In the genomic region with DNA sequence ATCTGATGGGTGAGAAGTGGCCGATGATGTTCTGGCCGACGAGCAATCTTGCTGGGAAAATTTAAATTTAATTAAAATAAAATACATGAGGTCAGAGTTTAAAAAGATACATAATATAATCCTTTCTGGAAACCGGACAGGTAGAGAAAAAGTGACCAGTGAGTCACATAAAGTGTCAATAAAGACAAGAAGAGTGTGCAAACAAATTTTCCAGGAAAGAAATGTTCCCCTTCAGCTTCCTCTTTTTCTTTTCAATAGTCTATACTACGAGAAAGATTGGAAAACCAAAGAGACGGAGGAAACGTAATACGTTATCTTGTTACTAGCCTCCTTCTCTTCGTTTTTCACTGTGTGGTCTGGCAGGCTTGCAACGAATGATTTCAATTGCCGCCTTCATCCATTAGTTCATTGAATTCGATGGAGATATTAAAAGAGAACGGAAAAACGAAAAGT, we compare ENCODE assay signal across 6 worm cellular contexts.
TF ChIP-seq lines count a peak whose summit lies in the region.

A gene (minus strand): TSS at position 51 of the 453 bp plus-strand sequence.

TF ChIP-seq in whole organism, L1 larva, 84 proteins besides CTCF, POLR2A, EP300 and RAD21 (continues in another document):
- TF ChIP-seq lsy-2 (tag; optimal IDR thresholded peaks at IDR 0.05; lab: Kevin White, UChicago) (peak in 1 of 2 experiments; percentile 33), nhr-84 (tag; optimal IDR thresholded peaks at IDR 0.05; lab: Kevin White, UChicago) (no peak), zag-1 (tag; optimal IDR thresholded peaks at IDR 0.05; lab: Kevin White, UChicago) (no peak), lin-39 (tag; optimal IDR thresholded peaks at IDR 0.05; lab: Kevin White, UChicago) (no peak), sup-37 (GFP tag; optimal IDR thresholded peaks at IDR 0.05; lab: Kevin White, UChicago) (no peak), aly-2 (tag; optimal IDR thresholded peaks at IDR 0.05; lab: Kevin White, UChicago) (no peak), ceh-63 (GFP tag; optimal IDR thresholded peaks at IDR 0.05; lab: Kevin White, UChicago) (no peak), nhr-47 (tag; optimal IDR thresholded peaks at IDR 0.05; lab: Kevin White, UChicago) (no peak), vab-15 (tag; optimal IDR thresholded peaks at IDR 0.05; lab: Kevin White, UChicago) (no peak), egl-27 (tag; optimal IDR thresholded peaks at IDR 0.05; lab: Kevin White, UChicago) (no peak), lin-14 (GFP tag; optimal IDR thresholded peaks at IDR 0.05; lab: Kevin White, UChicago) (peak; percentile 64), nhr-85 (tag; lab: Kevin White, UChicago) (no peak), dpl-1 (GFP tag; optimal IDR thresholded peaks at IDR 0.05; lab: Kevin White, UChicago) (no peak), mep-1 (tag; optimal IDR thresholded peaks at IDR 0.05; lab: Kevin White, UChicago) (no peak), isw-1 (GFP tag; IDR thresholded peaks at IDR 0.05; lab: Robert Waterston, UW) (no peak)

TF ChIP-seq in whole organism, L2 larva, 48 proteins besides CTCF, POLR2A, EP300 and RAD21:
- no peak for TF ChIP-seq fos-1 (tag; optimal IDR thresholded peaks at IDR 0.05; lab: Kevin White, UChicago)
- no peak for TF ChIP-seq nhr-25 (tag; optimal IDR thresholded peaks at IDR 0.05; lab: Kevin White, UChicago)
- no peak for TF ChIP-seq crh-2 (tag; optimal IDR thresholded peaks at IDR 0.05; lab: Kevin White, UChicago)
- no peak for TF ChIP-seq aly-2 (tag; optimal IDR thresholded peaks at IDR 0.05; lab: Kevin White, UChicago)
- TF ChIP-seq ztf-1 (GFP tag; conservative IDR thresholded peaks at IDR 0.05; lab: Robert Waterston, UW), result no peak
- TF ChIP-seq nhr-21 (tag; optimal IDR thresholded peaks at IDR 0.05; lab: Kevin White, UChicago), result no peak
- TF ChIP-seq sma-9 (GFP tag; optimal IDR thresholded peaks at IDR 0.05; lab: Kevin White, UChicago), result no peak
- no peak for TF ChIP-seq sma-9 (tag; optimal IDR thresholded peaks at IDR 0.05; lab: Kevin White, UChicago)
- no peak for TF ChIP-seq sem-4 (tag; optimal IDR thresholded peaks at IDR 0.05; lab: Kevin White, UChicago)
- peak; percentile 51 for TF ChIP-seq F13H6.1 (tag; optimal IDR thresholded peaks at IDR 0.05; lab: Kevin White, UChicago)
- TF ChIP-seq lin-13 (GFP tag; optimal IDR thresholded peaks at IDR 0.05; lab: Kevin White, UChicago), result peak; percentile 23
- peak; percentile 2 for TF ChIP-seq C34F6.9 (tag; optimal IDR thresholded peaks at IDR 0.05; lab: Kevin White, UChicago)

TF ChIP-seq in whole organism, L3 larva, 47 proteins besides CTCF, POLR2A, EP300 and RAD21:
- TF ChIP-seq elt-2 (tag; optimal IDR thresholded peaks at IDR 0.05; lab: Kevin White, UChicago), result no peak
- peak; percentile 63 for TF ChIP-seq pha-4 (tag; optimal IDR thresholded peaks at IDR 0.05; lab: Kevin White, UChicago)
- peak; percentile 50 for TF ChIP-seq snpc-4 (tag; optimal IDR thresholded peaks at IDR 0.05; lab: Kevin White, UChicago)
- TF ChIP-seq nhr-76 (tag; optimal IDR thresholded peaks at IDR 0.05; lab: Kevin White, UChicago), result no peak

TF ChIP-seq in whole organism, L4 larva, 104 proteins besides CTCF, POLR2A, EP300 and RAD21:
- TF ChIP-seq fkh-10 (GFP tag; optimal IDR thresholded peaks at IDR 0.05; lab: Kevin White, UChicago) (peak; percentile 43), nhr-28 (tag; optimal IDR thresholded peaks at IDR 0.05; lab: Kevin White, UChicago) (peak; percentile 11), pha-4 (GFP tag; IDR thresholded peaks at IDR 0.05; lab: Robert Waterston, UW) (no peak), pha-4 (tag; optimal IDR thresholded peaks at IDR 0.05; lab: Kevin White, UChicago) (no peak), nhr-6 (tag; optimal IDR thresholded peaks at IDR 0.05; lab: Kevin White, UChicago) (no peak)

TF ChIP-seq in whole organism, late embryonic, 69 proteins besides CTCF, POLR2A, EP300 and RAD21:
- TF ChIP-seq ceh-34 (tag; optimal IDR thresholded peaks at IDR 0.05; lab: Kevin White, UChicago) (peak; percentile 15), lim-6 (tag; optimal IDR thresholded peaks at IDR 0.05; lab: Kevin White, UChicago) (no peak), unc-42 (tag; optimal IDR thresholded peaks at IDR 0.05; lab: Kevin White, UChicago) (peak; percentile 29)

TF ChIP-seq in whole organism, mixed stage, embryonic, 35 proteins besides CTCF, POLR2A, EP300 and RAD21:
- no peak for TF ChIP-seq unc-120 (tag; optimal IDR thresholded peaks at IDR 0.05; lab: Kevin White, UChicago; ENCODE audit: poor library complexity, severe bottlenecking)
- no peak for TF ChIP-seq lsy-2 (tag; optimal IDR thresholded peaks at IDR 0.05; lab: Kevin White, UChicago)
- no peak for TF ChIP-seq hlh-1 (tag; optimal IDR thresholded peaks at IDR 0.05; lab: Kevin White, UChicago)
- TF ChIP-seq pha-4 (tag; optimal IDR thresholded peaks at IDR 0.05; lab: Kevin White, UChicago), result no peak
- no peak for TF ChIP-seq flh-1 (GFP tag; optimal IDR thresholded peaks at IDR 0.05; lab: Kevin White, UChicago)
- no peak for TF ChIP-seq M03D4.4 (tag; optimal IDR thresholded peaks at IDR 0.05; lab: Kevin White, UChicago)
- no peak for TF ChIP-seq zip-8 (tag; optimal IDR thresholded peaks at IDR 0.05; lab: Kevin White, UChicago)
- TF ChIP-seq ceh-43 (GFP tag; optimal IDR thresholded peaks at IDR 0.05; lab: Kevin White, UChicago), result no peak
- no peak for TF ChIP-seq nhr-2 (tag; optimal IDR thresholded peaks at IDR 0.05; lab: Kevin White, UChicago)
- TF ChIP-seq nhr-237 (tag; optimal IDR thresholded peaks at IDR 0.05; lab: Kevin White, UChicago), result no peak
- no peak for TF ChIP-seq ztf-11 (tag; optimal IDR thresholded peaks at IDR 0.05; lab: Kevin White, UChicago)
- TF ChIP-seq sptf-1 (tag; optimal IDR thresholded peaks at IDR 0.05; lab: Kevin White, UChicago), result peak; percentile 27
- no peak for TF ChIP-seq mab-5 (tag; optimal IDR thresholded peaks at IDR 0.05; lab: Kevin White, UChicago)
- TF ChIP-seq lin-32 (GFP tag; optimal IDR thresholded peaks at IDR 0.05; lab: Kevin White, UChicago), result no peak
- TF ChIP-seq ces-1 (GFP tag; optimal IDR thresholded peaks at IDR 0.05; lab: Kevin White, UChicago), result peak; percentile 83
